Fruit fly (Drosophila melanogaster): Measurements from ENCODE around the gene CG13004.

The CG13004 gene

dm6 chrX:16811213-16811749 is 24.0 kb downstream of the CG13004 start, which contains the start of gene CG4829 (continued):
- no peak for TF ChIP-seq CG9705 (GFP tag; optimal IDR thresholded peaks at IDR 0.05)
- TF ChIP-seq Hr83 (GFP tag; optimal IDR thresholded peaks at IDR 0.05; ENCODE audit: poor library complexity, severe bottlenecking): no peak
- TF ChIP-seq HLH106 (tag; optimal IDR thresholded peaks at IDR 0.05): peak; percentile 64
- TF ChIP-seq foxo (GFP tag; optimal IDR thresholded peaks at IDR 0.05): peak in 1 of 2 experiments; percentile 42
- no peak for TF ChIP-seq N (GFP tag; optimal IDR thresholded peaks at IDR 0.05)
- no peak for TF ChIP-seq Jra (GFP tag; optimal IDR thresholded peaks at IDR 0.05)
- peak; percentile 54 for TF ChIP-seq sv (GFP tag; optimal IDR thresholded peaks at IDR 0.05)
- TF ChIP-seq tai (GFP tag; optimal IDR thresholded peaks at IDR 0.05): no peak
- peak; percentile 9 for TF ChIP-seq OdsH (GFP tag; optimal IDR thresholded peaks at IDR 0.05)
- no peak for TF ChIP-seq Abd-B (GFP tag; optimal IDR thresholded peaks at IDR 0.05)
- no peak for TF ChIP-seq sage (GFP tag; optimal IDR thresholded peaks at IDR 0.05)
- TF ChIP-seq fru (GFP tag; optimal IDR thresholded peaks at IDR 0.05): peak; percentile 40

DNA sequence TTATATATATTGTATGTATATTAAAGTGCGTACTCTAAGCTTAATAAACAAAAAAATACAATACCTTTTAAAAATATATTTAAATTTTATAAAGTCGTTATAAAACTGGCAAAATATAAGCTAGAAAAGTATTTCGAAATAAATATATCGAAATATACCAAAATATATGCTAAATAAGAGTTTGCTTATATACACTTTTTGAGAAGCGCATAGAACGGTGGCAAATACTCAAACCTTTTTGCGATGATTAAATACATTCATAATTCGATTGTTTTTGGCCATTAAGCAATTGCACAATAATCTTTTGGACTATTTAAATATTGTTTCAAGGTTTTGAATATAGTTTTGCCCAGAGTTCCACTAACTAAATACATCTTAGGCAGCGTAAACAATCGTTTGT is 26.2 kb downstream of the CG13004 start:
- no peak for TF ChIP-seq jim (GFP tag; optimal IDR thresholded peaks at IDR 0.05)
- TF ChIP-seq Mio (GFP tag; optimal IDR thresholded peaks at IDR 0.05): no peak
- TF ChIP-seq h (GFP tag; optimal IDR thresholded peaks at IDR 0.05): no peak
- no peak for TF ChIP-seq OdsH (GFP tag; optimal IDR thresholded peaks at IDR 0.05)
- TF ChIP-seq foxo (GFP tag; optimal IDR thresholded peaks at IDR 0.05): no peak
- no peak for TF ChIP-seq dl (GFP tag; optimal IDR thresholded peaks at IDR 0.05; ENCODE audit: insufficient read depth in 1 of 2, partially characterized antibody in 2 of 2)
- no peak for TF ChIP-seq Hr83 (GFP tag; optimal IDR thresholded peaks at IDR 0.05; ENCODE audit: poor library complexity, severe bottlenecking)
- TF ChIP-seq psq (GFP tag; optimal IDR thresholded peaks at IDR 0.05): no peak
- TF ChIP-seq GATAd (GFP tag; optimal IDR thresholded peaks at IDR 0.05): no peak
- TF ChIP-seq Sp1 (GFP tag; optimal IDR thresholded peaks at IDR 0.05): no peak
- no peak for TF ChIP-seq Dif (GFP tag; optimal IDR thresholded peaks at IDR 0.05; ENCODE audit: partially characterized antibody)
- TF ChIP-seq br (GFP tag; optimal IDR thresholded peaks at IDR 0.05): no peak

- TF ChIP-seq usp (GFP tag; optimal IDR thresholded peaks at IDR 0.05) (no peak), HLH106 (tag; optimal IDR thresholded peaks at IDR 0.05) (no peak), OdsH (GFP tag; optimal IDR thresholded peaks at IDR 0.05) (no peak), foxo (GFP tag; optimal IDR thresholded peaks at IDR 0.05) (no peak), jim (GFP tag; optimal IDR thresholded peaks at IDR 0.05) (no peak), CG32264 (GFP tag; optimal IDR thresholded peaks at IDR 0.05) (no peak), h (GFP tag; optimal IDR thresholded peaks at IDR 0.05) (no peak), GATAd (GFP tag; optimal IDR thresholded peaks at IDR 0.05) (no peak), woc (GFP tag; optimal IDR thresholded peaks at IDR 0.05) (no peak), sage (GFP tag; optimal IDR thresholded peaks at IDR 0.05) (no peak), pan (optimal IDR thresholded peaks at IDR 0.05) (no peak), Rel (GFP tag; optimal IDR thresholded peaks at IDR 0.05) (no peak), Rel (tag; optimal IDR thresholded peaks at IDR 0.05) (no peak), ey (GFP tag; optimal IDR thresholded peaks at IDR 0.05) (no peak), Dif (GFP tag; optimal IDR thresholded peaks at IDR 0.05; ENCODE audit: partially characterized antibody) (no peak), tai (GFP tag; optimal IDR thresholded peaks at IDR 0.05) (no peak), Dfd (GFP tag; optimal IDR thresholded peaks at IDR 0.05) (no peak)
These were observed 26.7 kb downstream of the CG13004 start for dm6 chrX:16808654-16809053.

- TF ChIP-seq Rel (GFP tag; optimal IDR thresholded peaks at IDR 0.05): no peak
- TF ChIP-seq Rel (tag; optimal IDR thresholded peaks at IDR 0.05): no peak
- no peak for TF ChIP-seq jim (GFP tag; optimal IDR thresholded peaks at IDR 0.05)
- TF ChIP-seq h (GFP tag; optimal IDR thresholded peaks at IDR 0.05): no peak
- TF ChIP-seq foxo (GFP tag; optimal IDR thresholded peaks at IDR 0.05): no peak
- no peak for TF ChIP-seq Myc (optimal IDR thresholded peaks at IDR 0.05)
- no peak for TF ChIP-seq psq (GFP tag; optimal IDR thresholded peaks at IDR 0.05)
- no peak for TF ChIP-seq OdsH (GFP tag; optimal IDR thresholded peaks at IDR 0.05)
- TF ChIP-seq Hnf4 (GFP tag; optimal IDR thresholded peaks at IDR 0.05): no peak
- no peak for TF ChIP-seq ey (GFP tag; optimal IDR thresholded peaks at IDR 0.05)
These were observed 29.6 kb downstream of the CG13004 start, which contains the start of gene ppk28 for dm6 chrX:16805768-16806167. Gene ppk28, plus strand, starts transcription at chrX:16806068.

- TF ChIP-seq tai (GFP tag; optimal IDR thresholded peaks at IDR 0.05): no peak
- peak; percentile 67 for TF ChIP-seq Myc (optimal IDR thresholded peaks at IDR 0.05)
These were observed 32.0 kb downstream of the CG13004 start, which contains the start of the genes Rai1 and CG13005 for dm6 chrX:16803299-16803698. Gene Rai1, minus strand, starts transcription at chrX:16803344. Gene CG13005, plus strand, starts transcription at chrX:16803650.
